Fruit fly (Drosophila melanogaster) whole organism, embryonic: Measurements from ENCODE around the gene MED25.

Source experiments
- Asciz ChIP-seq: fragments of 200-800 bp; sonication (Bioruptor generic); optimal IDR thresholded peaks from 2 replicates; lab custom pipeline; 2017; ENCODE audit warnings: missing biosample characterization, mild to moderate bottlenecking, missing genetic modification characterization, missing genetic modification reagents
- BEAF-32 ChIP-seq: fragments of 200-800 bp; sonication (Bioruptor generic); optimal IDR thresholded peaks from 3 replicates; lab custom pipeline; 2017; ENCODE audit warnings: missing biosample characterization, missing genetic modification characterization, mild to moderate bottlenecking, moderate library complexity, missing genetic modification reagents
- CG10321 ChIP-seq: fragments of 200-800 bp; sonication (Bioruptor generic); IDR thresholded peaks from 2 replicates; pipeline ENCODE4 v1.3.6; 2022; ENCODE audit warnings: missing biosample characterization, missing genetic modification characterization
- CG10543 ChIP-seq: fragments of 200-800 bp; sonication (Bioruptor generic); optimal IDR thresholded peaks from 3 replicates; lab custom pipeline; 2017; ENCODE audit warnings: missing biosample characterization, mild to moderate bottlenecking, missing genetic modification characterization, moderate library complexity
- CG12236 ChIP-seq: fragments of 200-800 bp; sonication (Bioruptor generic); optimal IDR thresholded peaks from 2 replicates; lab custom pipeline; 2016; ENCODE audit warnings: missing biosample characterization, missing genetic modification characterization
- CG14860 ChIP-seq: fragments of 200-800 bp; sonication (Bioruptor generic); IDR thresholded peaks from 3 replicates; pipeline ENCODE4 v1.3.6; 2022; ENCODE audit warnings: missing biosample characterization, missing genetic modification characterization; ENCODE audit not compliant: partially characterized antibody
- CG16813 ChIP-seq: fragments of 200-800 bp; sonication (Bioruptor generic); IDR thresholded peaks from 3 replicates; pipeline ENCODE4 v1.3.6; 2022; ENCODE audit warnings: missing biosample characterization, missing genetic modification characterization; ENCODE audit not compliant: partially characterized antibody
- CG17385 ChIP-seq: fragments of 200-800 bp; sonication (Bioruptor generic); optimal IDR thresholded peaks from 3 replicates; lab custom pipeline; 2018; ENCODE audit warnings: missing biosample characterization, mild to moderate bottlenecking, missing genetic modification characterization
- CG18764 ChIP-seq: fragments of 200-800 bp; sonication (Bioruptor generic); optimal IDR thresholded peaks from 3 replicates; lab custom pipeline; 2016; ENCODE audit warnings: missing biosample characterization, missing genetic modification characterization
- CG2678 ChIP-seq: fragments of 200-800 bp; sonication (Bioruptor generic); optimal IDR thresholded peaks from 3 replicates; lab custom pipeline; 2019; ENCODE audit warnings: missing biosample characterization, mild to moderate bottlenecking, missing genetic modification characterization, moderate library complexity
- CG2712 ChIP-seq: fragments of 200-800 bp; optimal IDR thresholded peaks from 3 replicates; lab custom pipeline; 2019; ENCODE audit warnings: missing biosample characterization, mild to moderate bottlenecking, missing genetic modification characterization, moderate library complexity
- CG31388 ChIP-seq: fragments of 200-800 bp; sonication (Bioruptor generic); optimal IDR thresholded peaks from 2 replicates; lab custom pipeline; 2016; ENCODE audit warnings: missing biosample characterization, missing genetic modification characterization
- CG33557 ChIP-seq: fragments of 200-800 bp; sonication (Bioruptor generic); optimal IDR thresholded peaks from 2 replicates; lab custom pipeline; 2019; ENCODE audit warnings: missing biosample characterization, mild to moderate bottlenecking, missing genetic modification characterization, moderate library complexity
- CG34224 ChIP-seq: fragments of 200-800 bp; sonication (Bioruptor generic); IDR thresholded peaks from 3 replicates; pipeline ENCODE4 v1.3.6; 2022; ENCODE audit warnings: missing biosample characterization, missing genetic modification characterization; ENCODE audit not compliant: partially characterized antibody
- CG34422 ChIP-seq: fragments of 200-800 bp; sonication (Bioruptor generic); IDR thresholded peaks from 3 replicates; pipeline ENCODE4 v1.3.6; 2022; ENCODE audit warnings: missing biosample characterization, missing genetic modification characterization
- CG4707 ChIP-seq: fragments of 200-800 bp; sonication (Bioruptor generic); optimal IDR thresholded peaks from 2 replicates; lab custom pipeline; 2018; ENCODE audit warnings: missing biosample characterization, mild to moderate bottlenecking, missing genetic modification characterization, moderate library complexity
- CG6683 ChIP-seq: fragments of 200-800 bp; sonication (Bioruptor generic); optimal IDR thresholded peaks from 2 replicates; lab custom pipeline; 2017; ENCODE audit warnings: missing biosample characterization, mild to moderate bottlenecking, missing genetic modification characterization, missing genetic modification reagents
- CG6791 ChIP-seq: fragments of 200-800 bp; sonication (Bioruptor generic); IDR thresholded peaks from 3 replicates; pipeline ENCODE4 v1.3.6; 2022; ENCODE audit warnings: missing biosample characterization, missing genetic modification characterization; ENCODE audit not compliant: partially characterized antibody
- CG7928 ChIP-seq: fragments of 200-800 bp; sonication (Bioruptor generic); optimal IDR thresholded peaks from 2 replicates; lab custom pipeline; 2017; ENCODE audit warnings: missing biosample characterization, mild to moderate bottlenecking, missing genetic modification characterization
- CG7987 ChIP-seq: fragments of 200-800 bp; sonication (Bioruptor generic); optimal IDR thresholded peaks from 2 replicates; lab custom pipeline; 2018; ENCODE audit warnings: missing biosample characterization, mild to moderate bottlenecking, missing genetic modification characterization, moderate library complexity
- CG8281 ChIP-seq: fragments of 200-800 bp; sonication (Bioruptor generic); optimal IDR thresholded peaks from 2 replicates; lab custom pipeline; 2018; ENCODE audit warnings: missing biosample characterization, mild to moderate bottlenecking, missing genetic modification characterization, moderate library complexity
- Doc3 ChIP-seq: fragments of 200-800 bp; sonication (Bioruptor generic); IDR thresholded peaks from 3 replicates; pipeline ENCODE4 v1.3.6; 2022; ENCODE audit warnings: missing biosample characterization, missing genetic modification characterization; ENCODE audit not compliant: partially characterized antibody
- Fer2 ChIP-seq: fragments of 200-800 bp; sonication (Bioruptor generic); optimal IDR thresholded peaks from 2 replicates; lab custom pipeline; 2018; ENCODE audit warnings: missing biosample characterization, mild to moderate bottlenecking, missing genetic modification characterization, moderate library complexity
- Fer3 ChIP-seq: fragments of 200-800 bp; sonication (Bioruptor generic); optimal IDR thresholded peaks from 2 replicates; lab custom pipeline; 2018; ENCODE audit warnings: missing biosample characterization, mild to moderate bottlenecking, missing genetic modification characterization, moderate library complexity
- H2.0 ChIP-seq: fragments of 200-800 bp; sonication (Bioruptor generic); IDR thresholded peaks from 2 replicates; pipeline ENCODE4 v1.3.6; 2022; ENCODE audit warnings: missing biosample characterization, missing genetic modification characterization
- Hsf ChIP-seq: fragments of 200-800 bp; sonication (Bioruptor generic); optimal IDR thresholded peaks from 3 replicates; lab custom pipeline; 2016; ENCODE audit warnings: missing biosample characterization, missing genetic modification characterization
- Meics ChIP-seq: fragments of 200-800 bp; sonication (Bioruptor generic); optimal IDR thresholded peaks from 2 replicates; lab custom pipeline; 2017; ENCODE audit warnings: missing biosample characterization, mild to moderate bottlenecking, missing genetic modification characterization
- Myb ChIP-seq: fragments of 200-800 bp; sonication (Bioruptor generic); optimal IDR thresholded peaks from 2 replicates; lab custom pipeline; 2016; ENCODE audit warnings: missing biosample characterization, missing genetic modification characterization
- NC2β ChIP-seq: fragments of 200-800 bp; sonication (Bioruptor generic); optimal IDR thresholded peaks from 2 replicates; lab custom pipeline; 2016; ENCODE audit warnings: missing biosample characterization, missing genetic modification characterization
- Sox102F ChIP-seq: fragments of 200-800 bp; sonication (Bioruptor generic); optimal IDR thresholded peaks from 2 replicates; lab custom pipeline; 2018; ENCODE audit warnings: missing biosample characterization, mild to moderate bottlenecking, missing genetic modification characterization, moderate library complexity
- Stat92E ChIP-seq, 3 experiments: fragments of >200 bp in 2 of 3; fragments of 200-800 bp in 1 of 3; sonication (Bioruptor generic) in 1 of 3; optimal IDR thresholded peaks; 2 replicates each; lab custom pipeline; 2017 to 2019; ENCODE audit warnings: missing biosample characterization in 3 of 3, missing genetic modification characterization in 3 of 3, mild to moderate bottlenecking in 1 of 3, moderate library complexity in 1 of 3
- YL-1 ChIP-seq: fragments of 200-800 bp; sonication (Bioruptor generic); optimal IDR thresholded peaks from 3 replicates; lab custom pipeline; 2017; ENCODE audit warnings: missing biosample characterization, mild to moderate bottlenecking, missing genetic modification characterization
- ash1 ChIP-seq: fragments of 200-800 bp; sonication (Bioruptor generic); optimal IDR thresholded peaks from 2 replicates; lab custom pipeline; 2018; ENCODE audit warnings: missing biosample characterization, mild to moderate bottlenecking, missing genetic modification characterization
- btn ChIP-seq: fragments of 200-800 bp; sonication (Bioruptor generic); optimal IDR thresholded peaks from 2 replicates; lab custom pipeline; 2016; ENCODE audit warnings: missing biosample characterization, missing genetic modification characterization
- chm ChIP-seq: fragments of 200-800 bp; sonication (Bioruptor generic); IDR thresholded peaks from 2 replicates; pipeline ENCODE4 v1.3.6; 2022; ENCODE audit warnings: missing biosample characterization, missing genetic modification characterization
- ftz-f1 ChIP-seq: fragments of 200-800 bp; sonication (Bioruptor generic); optimal IDR thresholded peaks from 2 replicates; lab custom pipeline; 2016; ENCODE audit warnings: missing biosample characterization, missing genetic modification characterization
- her ChIP-seq: fragments of 200-800 bp; sonication (Bioruptor generic); optimal IDR thresholded peaks from 2 replicates; lab custom pipeline; 2016; ENCODE audit warnings: missing biosample characterization, missing genetic modification characterization
- ind ChIP-seq: fragments of 200-800 bp; sonication (Bioruptor generic); optimal IDR thresholded peaks from 3 replicates; lab custom pipeline; 2016; ENCODE audit warnings: missing biosample characterization, missing genetic modification characterization
- phol ChIP-seq: fragments of 200-800 bp; sonication (Bioruptor generic); optimal IDR thresholded peaks from 3 replicates; lab custom pipeline; 2018; ENCODE audit warnings: missing biosample characterization, mild to moderate bottlenecking, missing genetic modification characterization, moderate library complexity
- pum ChIP-seq: fragments of 200-800 bp; sonication (Bioruptor generic); optimal IDR thresholded peaks from 2 replicates; lab custom pipeline; 2016; ENCODE audit warnings: missing biosample characterization, missing genetic modification characterization
- pzg ChIP-seq: fragments of 200-800 bp; sonication (Bioruptor generic); optimal IDR thresholded peaks from 3 replicates; lab custom pipeline; 2018; ENCODE audit warnings: missing biosample characterization, mild to moderate bottlenecking, missing genetic modification characterization, moderate library complexity
- sna ChIP-seq: fragments of 200-800 bp; sonication (Bioruptor generic); IDR thresholded peaks from 2 replicates; pipeline ENCODE4 v1.3.6; 2022; ENCODE audit warnings: missing biosample characterization, missing genetic modification characterization; ENCODE audit not compliant: partially characterized antibody
- tll ChIP-seq, 2 experiments: fragments of 200-800 bp in 1 of 2; fragments of >200 bp in 1 of 2; sonication (Bioruptor generic) in 1 of 2; optimal IDR thresholded peaks; 2 replicates each; lab custom pipeline; 2017 to 2019; ENCODE audit warnings: missing biosample characterization in 2 of 2, missing genetic modification characterization in 2 of 2, mild to moderate bottlenecking in 1 of 2, moderate library complexity in 1 of 2
- tna ChIP-seq: fragments of 200-800 bp; sonication (Bioruptor generic); IDR thresholded peaks from 2 replicates; pipeline ENCODE4 v1.3.6; 2022; ENCODE audit warnings: missing biosample characterization, missing genetic modification characterization; ENCODE audit not compliant: partially characterized antibody
- toy ChIP-seq: fragments of 200-800 bp; sonication (Bioruptor generic); IDR thresholded peaks from 2 replicates; pipeline ENCODE4 v1.3.6; 2022; ENCODE audit warnings: missing biosample characterization, missing genetic modification characterization
- trem ChIP-seq: fragments of 200-800 bp; optimal IDR thresholded peaks from 3 replicates; lab custom pipeline; 2019; ENCODE audit warnings: missing biosample characterization, mild to moderate bottlenecking, missing genetic modification characterization, moderate library complexity
- zfh1 ChIP-seq: fragments of 200-800 bp; sonication (Bioruptor generic); IDR thresholded peaks from 3 replicates; pipeline ENCODE4 v1.3.6; 2022; ENCODE audit warnings: missing biosample characterization, missing genetic modification characterization

Gene MED25

DNA sequence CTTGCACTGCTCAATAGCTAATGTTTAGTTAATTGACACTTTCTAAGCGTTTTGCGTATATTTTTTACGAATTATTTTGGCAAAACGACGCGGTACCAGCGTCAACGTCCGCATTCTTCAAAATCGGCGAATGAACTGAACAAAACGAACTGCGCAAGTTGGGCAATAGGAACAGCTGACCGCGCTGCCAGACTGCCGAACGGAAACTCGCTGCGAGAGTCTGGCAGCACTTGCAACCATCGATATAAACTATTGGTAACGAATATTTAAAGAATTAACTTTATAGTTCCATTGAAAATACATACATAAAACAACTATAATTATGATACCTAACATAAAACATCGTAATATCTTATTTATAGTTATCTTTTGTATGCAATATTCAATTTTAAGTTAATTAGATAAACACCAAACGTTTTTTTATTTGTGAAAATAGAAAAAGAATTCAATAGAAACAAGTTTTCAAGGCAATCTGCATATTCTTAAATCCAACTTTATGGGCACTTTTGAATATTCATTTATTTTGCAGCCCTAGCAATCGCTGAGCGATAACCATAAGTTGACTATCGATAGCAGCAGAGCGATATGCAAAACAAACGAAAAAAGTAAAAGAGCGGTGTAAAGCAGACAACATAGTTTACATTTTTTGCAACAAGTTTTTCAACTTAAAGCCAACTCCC is at the start of gene MED25, which contains the start of gene Hs6st (continued):
- TF ChIP-seq Sox102F (GFP tag; lab: Kevin White, UChicago) = peak; percentile 11
- TF ChIP-seq H2.0 (GFP tag; lab: Robert Waterston, UW) = no peak
- peak; percentile 37 for TF ChIP-seq CG2712 (tag; lab: Kevin White, UChicago)
- peak; percentile 35 for TF ChIP-seq CG6683 (GFP tag; lab: Kevin White, UChicago)
- TF ChIP-seq BEAF-32 = peak; percentile 88
- TF ChIP-seq CG4707 (GFP tag; lab: Kevin White, UChicago) = no peak
- peak; percentile 13; the same call in 2 of the 3 replicates for TF ChIP-seq zfh1 (GFP tag; lab: Robert Waterston, UW)
- peak; percentile 93 for TF ChIP-seq CG7928
- TF ChIP-seq CG12236 (GFP tag; lab: Kevin White, UChicago) = no peak
- TF ChIP-seq Doc3 = peak; percentile 82
- peak; percentile 12 for TF ChIP-seq CG17385 (GFP tag; lab: Kevin White, UChicago)
- TF ChIP-seq Asciz (GFP tag; lab: Kevin White, UChicago) = peak; percentile 17
- peak; percentile 24 for TF ChIP-seq trem (tag; lab: Kevin White, UChicago)
- peak; percentile 9 for TF ChIP-seq Hsf (GFP tag; lab: Kevin White, UChicago)
- TF ChIP-seq CG2678 (tag; lab: Kevin White, UChicago) = no peak
- TF ChIP-seq CG7987 (GFP tag; lab: Kevin White, UChicago) = peak; percentile 39
- TF ChIP-seq CG10321 (GFP tag; lab: Robert Waterston, UW) = no peak
- TF ChIP-seq Stat92E (GFP tag; optimal IDR thresholded peaks at IDR 0.05; lab: Kevin White, UChicago) = peak in 1 of 3 experiments; percentile 38
- TF ChIP-seq phol = peak; percentile 79
- peak; percentile 32 for TF ChIP-seq Fer3
- TF ChIP-seq ind (GFP tag; lab: Kevin White, UChicago) = peak; percentile 74
- TF ChIP-seq CG8281 (tag; lab: Kevin White, UChicago) = no peak
- TF ChIP-seq NC2β (GFP tag; lab: Kevin White, UChicago) = no peak
- TF ChIP-seq CG6791 = peak; percentile 71
- TF ChIP-seq her (GFP tag; lab: Kevin White, UChicago) = peak; percentile 18
- TF ChIP-seq tll (GFP tag; optimal IDR thresholded peaks at IDR 0.05; lab: Kevin White, UChicago) = peak in 1 of 2 experiments; percentile 14
- no peak for TF ChIP-seq ash1 (GFP tag; lab: Kevin White, UChicago)
- peak; percentile 56 for TF ChIP-seq Fer2 (tag; lab: Kevin White, UChicago)
- TF ChIP-seq CG14860 (GFP tag; lab: Robert Waterston, UW) = peak; percentile 45; the same call in 1 of the 3 replicates
- TF ChIP-seq toy (GFP tag; lab: Robert Waterston, UW) = no peak
- TF ChIP-seq chm (GFP tag; lab: Robert Waterston, UW) = peak; percentile 75; the same call in 1 of the 2 replicates
- peak; percentile 77 for TF ChIP-seq CG10543 (GFP tag; lab: Kevin White, UChicago)
- TF ChIP-seq btn (GFP tag; lab: Kevin White, UChicago) = no peak
- TF ChIP-seq Myb = peak; percentile 69
- peak; percentile 13 for TF ChIP-seq ftz-f1 (GFP tag; lab: Kevin White, UChicago)
- peak; percentile 67 for TF ChIP-seq sna (GFP tag; lab: Robert Waterston, UW)
- peak; percentile 84; the same call in 1 of the 3 replicates for TF ChIP-seq CG34422 (GFP tag; lab: Robert Waterston, UW)
- TF ChIP-seq CG16813 = peak; percentile 76
- peak; percentile 10 for TF ChIP-seq CG33557 (GFP tag; lab: Kevin White, UChicago)
- peak; percentile 43 for TF ChIP-seq CG18764 (GFP tag; lab: Kevin White, UChicago)
- no peak for TF ChIP-seq pum (GFP tag; lab: Kevin White, UChicago)
- peak; percentile 34 for TF ChIP-seq tna (GFP tag; lab: Robert Waterston, UW)
- TF ChIP-seq Meics (GFP tag; lab: Kevin White, UChicago) = peak; percentile 74
- TF ChIP-seq pzg (GFP tag; lab: Kevin White, UChicago) = peak; percentile 74
- TF ChIP-seq YL-1 (GFP tag; lab: Kevin White, UChicago) = peak; percentile 60
- TF ChIP-seq CG34224 (GFP tag; lab: Robert Waterston, UW) = peak; percentile 70; the same call in 2 of the 3 replicates
- TF ChIP-seq CG31388 (GFP tag; lab: Kevin White, UChicago) = peak; percentile 7
